Fruit fly (Drosophila melanogaster): ENCODE measurements around the gene CG42502.
A peak's percentile ranks its signal among the peaks of the same experiment; 100 is the strongest.

CG42502 gene

DNA sequence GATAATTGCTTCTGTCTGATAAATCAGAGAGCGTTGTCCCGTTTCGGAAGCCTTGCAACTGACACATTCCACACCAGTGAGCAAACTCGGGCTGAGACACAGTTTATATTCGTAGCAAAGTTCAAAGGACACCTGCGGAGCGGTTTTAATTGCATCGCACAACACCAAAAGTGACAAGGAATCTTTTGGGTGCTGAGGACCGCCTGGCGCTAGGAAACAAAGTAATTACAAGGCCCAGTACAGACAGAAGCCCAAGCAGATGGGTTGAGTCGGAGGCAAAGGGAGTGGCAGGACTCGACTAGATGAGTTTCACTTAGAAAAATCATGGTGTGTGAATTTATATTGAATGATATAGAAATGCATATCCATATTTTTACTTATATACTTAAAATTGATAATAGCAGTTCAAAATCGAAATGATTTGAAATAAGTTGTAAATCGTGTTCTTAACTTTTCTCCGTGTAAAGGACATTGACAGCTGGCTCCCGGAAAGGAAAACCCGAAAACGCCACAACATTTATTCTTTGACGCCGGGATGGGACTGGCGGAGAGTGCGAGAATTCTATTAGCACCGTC, 2.2 kb downstream of the CG42502 start (continued):
- TF ChIP-seq ac (GFP tag; optimal IDR thresholded peaks at IDR 0.05) (peak; percentile 4), PHDP (tag; optimal IDR thresholded peaks at IDR 0.05) (no peak), CG6854 (GFP tag; optimal IDR thresholded peaks at IDR 0.05) (no peak), lmd (GFP tag; IDR thresholded peaks at IDR 0.05) (no peak), CG11695 (GFP tag; IDR thresholded peaks at IDR 0.05) (0 out of 3 replicates have a peak, but pooled peaks have one; percentile 16), Fer2 (tag; optimal IDR thresholded peaks at IDR 0.05) (no peak), lbe (GFP tag; optimal IDR thresholded peaks at IDR 0.05) (no peak), Mad (GFP tag; optimal IDR thresholded peaks at IDR 0.05) (no peak), az2 (GFP tag; optimal IDR thresholded peaks at IDR 0.05) (peak; percentile 20), gcm (GFP tag; optimal IDR thresholded peaks at IDR 0.05) (no peak), CG14860 (GFP tag; IDR thresholded peaks at IDR 0.05; ENCODE audit: partially characterized antibody) (no peak), jigr1 (GFP tag; IDR thresholded peaks at IDR 0.05) (no peak), bsh (GFP tag; optimal IDR thresholded peaks at IDR 0.05) (peak in 1 of 2 experiments; percentile 50), CG7928 (GFP tag; optimal IDR thresholded peaks at IDR 0.05) (no peak), CG11085 (GFP tag; IDR thresholded peaks at IDR 0.05) (no peak), yki (optimal IDR thresholded peaks at IDR 0.05) (no peak), sd (tag; optimal IDR thresholded peaks at IDR 0.05) (no peak), Lhr (GFP tag; optimal IDR thresholded peaks at IDR 0.05) (no peak), Awh (GFP tag; IDR thresholded peaks at IDR 0.05) (peak; percentile 57; the same call in 1 of the 2 replicates), CG32532 (GFP tag; IDR thresholded peaks at IDR 0.05) (no peak), CG8478 (optimal IDR thresholded peaks at IDR 0.05) (no peak), Oaz (GFP tag; IDR thresholded peaks at IDR 0.05) (no peak), H15 (GFP tag; IDR thresholded peaks at IDR 0.05) (no peak), mam (GFP tag; optimal IDR thresholded peaks at IDR 0.05) (no peak), sqz (GFP tag; optimal IDR thresholded peaks at IDR 0.05) (no peak), CG12744 (GFP tag; optimal IDR thresholded peaks at IDR 0.05) (no peak), CG12236 (GFP tag; optimal IDR thresholded peaks at IDR 0.05) (no peak), CG17802 (tag; optimal IDR thresholded peaks at IDR 0.05) (no peak), ftz-f1 (GFP tag; optimal IDR thresholded peaks at IDR 0.05) (no peak), CG12071 (GFP tag; optimal IDR thresholded peaks at IDR 0.05) (no peak), repo (GFP tag; optimal IDR thresholded peaks at IDR 0.05) (no peak), lola (GFP tag; optimal IDR thresholded peaks at IDR 0.05) (peak in 1 of 3 experiments; percentile 43), gfzf (GFP tag; optimal IDR thresholded peaks at IDR 0.05) (no peak), Bteb2 (GFP tag; optimal IDR thresholded peaks at IDR 0.05) (no peak), CG18262 (tag; optimal IDR thresholded peaks at IDR 0.05) (peak; percentile 38), nerfin-2 (GFP tag; IDR thresholded peaks at IDR 0.05; ENCODE audit: partially characterized antibody) (no peak), CG4360 (GFP tag; IDR thresholded peaks at IDR 0.05) (0 out of 2 replicates have a peak, but pooled peaks have one; percentile 30), Med (GFP tag) (peak; percentile 52), pfk (GFP tag; optimal IDR thresholded peaks at IDR 0.05) (no peak), CG33557 (GFP tag; optimal IDR thresholded peaks at IDR 0.05) (no peak), CTCF (GFP tag; optimal IDR thresholded peaks at IDR 0.05) (no peak), E2f1 (GFP tag; IDR thresholded peaks at IDR 0.05) (no peak), CG16779 (GFP tag; IDR thresholded peaks at IDR 0.05) (no peak), CG12942 (GFP tag; optimal IDR thresholded peaks at IDR 0.05) (no peak), CG9215 (GFP tag; IDR thresholded peaks at IDR 0.05) (no peak), zf30C (GFP tag; optimal IDR thresholded peaks at IDR 0.05) (peak; percentile 40), D (optimal IDR thresholded peaks at IDR 0.05) (no peak), D (GFP tag; optimal IDR thresholded peaks at IDR 0.05) (peak; percentile 10), CG9609 (GFP tag; optimal IDR thresholded peaks at IDR 0.05) (no peak), dysf (GFP tag; IDR thresholded peaks at IDR 0.05) (peak; percentile 24; the same call in 1 of the 3 replicates), Rx (GFP tag; IDR thresholded peaks at IDR 0.05) (no peak), CG15269 (tag; optimal IDR thresholded peaks at IDR 0.05) (peak; percentile 19)
